Worm (Caenorhabditis elegans) whole organism, L3 larva: ENCODE data around the gene T05H4.3.
A peak's percentile ranks its signal among the peaks of the same experiment; 100 is the strongest.

ENCODE experiments used
- R02D3.7 ChIP-seq: fragments of 150-350 bp; optimal IDR thresholded peaks from 2 replicates; lab custom pipeline; 2014; ENCODE audit warnings: missing biosample characterization, missing genetic modification characterization
- ZK546.5 ChIP-seq: sonication (generic microtip); optimal IDR thresholded peaks from 2 replicates; lab custom pipeline; 2017; ENCODE audit warnings: missing biosample characterization, missing genetic modification characterization
- aly-2 ChIP-seq: fragments of 150-350 bp; optimal IDR thresholded peaks from 2 replicates; lab custom pipeline; 2014; ENCODE audit warnings: missing biosample characterization, missing genetic modification characterization
- ama-1 ChIP-seq: fragments of 150-350 bp; optimal IDR thresholded peaks from 2 replicates; lab custom pipeline; 2018
- ceh-82 ChIP-seq: fragments of 150-350 bp; optimal IDR thresholded peaks from 2 replicates; lab custom pipeline; 2014; ENCODE audit warnings: missing biosample characterization, missing genetic modification characterization
- ceh-9 ChIP-seq: sonication (generic microtip); optimal IDR thresholded peaks from 2 replicates; lab custom pipeline; 2018; ENCODE audit warnings: missing biosample characterization, missing genetic modification characterization
- daf-12 ChIP-seq: fragments of 150-350 bp; optimal IDR thresholded peaks from 2 replicates; lab custom pipeline; 2014; ENCODE audit warnings: missing biosample characterization, missing genetic modification reagents, missing genetic modification characterization
- egl-27 ChIP-seq: sonication (generic microtip); optimal IDR thresholded peaks from 4 replicates; lab custom pipeline; 2017; ENCODE audit warnings: missing biosample characterization, missing genetic modification reagents, missing genetic modification characterization
- egl-5 ChIP-seq: fragments of 150-350 bp; optimal IDR thresholded peaks from 2 replicates; lab custom pipeline; 2017; ENCODE audit warnings: missing biosample characterization, missing genetic modification reagents, missing genetic modification characterization, inconsistent platforms
- elt-2 ChIP-seq: sonication (generic microtip); optimal IDR thresholded peaks from 2 replicates; lab custom pipeline; 2016; ENCODE audit warnings: missing genetic modification reagents, mild to moderate bottlenecking, missing genetic modification characterization, missing compliant biosample characterization
- elt-3 ChIP-seq, 3 experiments: fragments of 150-350 bp in 1 of 3; sonication (generic microtip) in 2 of 3; optimal IDR thresholded peaks; 2 replicates in 2 of 3; 4 replicates in 1 of 3; lab custom pipeline; 2014 to 2017; ENCODE audit warnings: missing biosample characterization in 3 of 3, missing genetic modification characterization in 3 of 3
- fos-1 ChIP-seq: fragments of 150-350 bp; optimal IDR thresholded peaks from 2 replicates; lab custom pipeline; 2014; ENCODE audit warnings: missing biosample characterization, missing genetic modification characterization
- hmg-11 ChIP-seq: sonication (generic microtip); optimal IDR thresholded peaks from 2 replicates; lab custom pipeline; 2016; ENCODE audit warnings: missing genetic modification characterization, missing compliant biosample characterization
- lin-15B ChIP-seq: fragments of 150-350 bp; optimal IDR thresholded peaks from 2 replicates; lab custom pipeline; 2014; ENCODE audit warnings: missing biosample characterization, missing genetic modification characterization
- lin-39 ChIP-seq: fragments of 150-350 bp; optimal IDR thresholded peaks from 2 replicates; lab custom pipeline; 2018; ENCODE audit warnings: missing biosample characterization, missing genetic modification reagents, missing genetic modification characterization
- nhr-11 ChIP-seq: fragments of 150-350 bp; optimal IDR thresholded peaks from 2 replicates; lab custom pipeline; 2014; ENCODE audit warnings: missing biosample characterization, missing genetic modification characterization
- nhr-25 ChIP-seq: sonication (generic microtip); optimal IDR thresholded peaks from 2 replicates; lab custom pipeline; 2017; ENCODE audit warnings: missing biosample characterization, missing genetic modification characterization
- nhr-28 ChIP-seq: fragments of 150-350 bp; optimal IDR thresholded peaks from 2 replicates; lab custom pipeline; 2014; ENCODE audit warnings: missing biosample characterization, missing genetic modification characterization
- nhr-43 ChIP-seq: sonication (generic microtip); optimal IDR thresholded peaks from 2 replicates; lab custom pipeline; 2016; ENCODE audit warnings: mild to moderate bottlenecking, missing genetic modification characterization, missing compliant biosample characterization; ENCODE audit not compliant: poor library complexity, severe bottlenecking
- nhr-67 ChIP-seq: fragments of 150-350 bp; optimal IDR thresholded peaks from 2 replicates; lab custom pipeline; 2014; ENCODE audit warnings: missing biosample characterization, missing genetic modification characterization
- nhr-76 ChIP-seq: fragments of 150-350 bp; sonication (generic microtip); optimal IDR thresholded peaks from 5 replicates; lab custom pipeline; 2014; ENCODE audit warnings: missing biosample characterization, missing genetic modification characterization
- nhr-77 ChIP-seq: fragments of 150-350 bp; optimal IDR thresholded peaks from 2 replicates; lab custom pipeline; 2014; ENCODE audit warnings: missing biosample characterization, missing genetic modification characterization
- pha-4 ChIP-seq: fragments of 150-350 bp; optimal IDR thresholded peaks from 2 replicates; lab custom pipeline; 2014; ENCODE audit warnings: missing biosample characterization, missing genetic modification reagents, missing genetic modification characterization
- sea-2 ChIP-seq: fragments of 150-350 bp; sonication (generic microtip); optimal IDR thresholded peaks from 4 replicates; lab custom pipeline; 2014; ENCODE audit warnings: missing biosample characterization, missing genetic modification reagents, missing genetic modification characterization
- skn-1 ChIP-seq: fragments of 150-350 bp; optimal IDR thresholded peaks from 2 replicates; lab custom pipeline; 2014; ENCODE audit warnings: missing biosample characterization, missing genetic modification characterization
- snpc-4 ChIP-seq: fragments of 150-350 bp; optimal IDR thresholded peaks from 2 replicates; lab custom pipeline; 2014; ENCODE audit warnings: missing biosample characterization, missing genetic modification characterization
- unc-39 ChIP-seq: sonication (generic microtip); optimal IDR thresholded peaks from 4 replicates; lab custom pipeline; 2017; ENCODE audit warnings: missing biosample characterization, missing genetic modification characterization
- unc-62 ChIP-seq: fragments of 150-350 bp; sonication (generic microtip); optimal IDR thresholded peaks from 4 replicates; lab custom pipeline; 2014; ENCODE audit warnings: missing biosample characterization, missing genetic modification reagents, missing genetic modification characterization
- zag-1 ChIP-seq: fragments of 150-350 bp; optimal IDR thresholded peaks from 2 replicates; lab custom pipeline; 2014; ENCODE audit warnings: missing biosample characterization, missing genetic modification characterization
- ztf-11 ChIP-seq: fragments of 150-350 bp; optimal IDR thresholded peaks from 2 replicates; lab custom pipeline; 2014; ENCODE audit warnings: missing biosample characterization, missing genetic modification characterization
- ztf-4 ChIP-seq: fragments of 150-350 bp; optimal IDR thresholded peaks from 2 replicates; lab custom pipeline; 2014; ENCODE audit warnings: missing biosample characterization, missing genetic modification characterization

The T05H4.3 gene

ce11 chrV:6433446-6434178 lies 8.5 kb upstream of the T05H4.3 start, which contains the start of the genes gad-1 and erfa-1 (continued):
- no peak for TF ChIP-seq nhr-11 (tag; lab: Kevin White, UChicago)
- TF ChIP-seq unc-62 (GFP tag; lab: Kevin White, UChicago) = no peak
- peak; percentile 77 for TF ChIP-seq nhr-25 (tag; lab: Kevin White, UChicago)
- TF ChIP-seq nhr-67 = no peak
- no peak for TF ChIP-seq nhr-77 (tag; lab: Kevin White, UChicago)
- TF ChIP-seq zag-1 (tag; lab: Kevin White, UChicago) = no peak
- peak; percentile 46 for TF ChIP-seq nhr-43 (tag; lab: Kevin White, UChicago)
- TF ChIP-seq elt-2 (tag; lab: Kevin White, UChicago) = peak; percentile 39
- TF ChIP-seq aly-2 (tag; lab: Kevin White, UChicago) = no peak
- TF ChIP-seq fos-1 (tag; lab: Kevin White, UChicago) = no peak
- TF ChIP-seq unc-39 (tag; lab: Kevin White, UChicago) = no peak
- no peak for TF ChIP-seq ztf-11
- TF ChIP-seq R02D3.7 (tag; lab: Kevin White, UChicago) = no peak
- TF ChIP-seq sea-2 (GFP tag; lab: Kevin White, UChicago) = no peak
- no peak for TF ChIP-seq ceh-9 (tag; lab: Kevin White, UChicago)
- TF ChIP-seq egl-5 (tag; lab: Kevin White, UChicago) = no peak
- TF ChIP-seq ceh-82 (tag; lab: Kevin White, UChicago) = no peak
- no peak for TF ChIP-seq daf-12 (tag; lab: Kevin White, UChicago)
- no peak for TF ChIP-seq ZK546.5 (tag; lab: Kevin White, UChicago)
- TF ChIP-seq snpc-4 (tag; lab: Kevin White, UChicago) = no peak
- TF ChIP-seq, all 47 proteins: peak for 11

ce11 chrV:6436332-6436731 lies 5.8 kb upstream of the T05H4.3 start, which contains the start of gene hpo-19:
hpo-19 (plus strand) TSS chrV:6436645.
- TF ChIP-seq hmg-11 (tag; lab: Kevin White, UChicago) (no peak), elt-2 (tag; lab: Kevin White, UChicago) (peak; percentile 55)
- TF ChIP-seq, all 47 proteins: peak for 1

ce11 chrV:6438601-6439000 lies 3.5 kb upstream of the T05H4.3 start, which contains the start of gene T05H4.4:
T05H4.4 (plus strand) TSS chrV:6438901.
- no peak for TF ChIP-seq egl-27 (tag; lab: Kevin White, UChicago)
- TF ChIP-seq nhr-28 (tag; lab: Kevin White, UChicago) = no peak
- no peak for TF ChIP-seq elt-3 (tag; optimal IDR thresholded peaks at IDR 0.05; lab: Kevin White, UChicago)
- TF ChIP-seq hmg-11 (tag; lab: Kevin White, UChicago) = no peak
- no peak for TF ChIP-seq zag-1 (tag; lab: Kevin White, UChicago)
- no peak for TF ChIP-seq ztf-11
- no peak for TF ChIP-seq skn-1 (tag; lab: Kevin White, UChicago)
- TF ChIP-seq nhr-11 (tag; lab: Kevin White, UChicago) = no peak
- TF ChIP-seq unc-39 (tag; lab: Kevin White, UChicago) = no peak

ce11 chrV:6441613-6442012 lies 524 bp upstream of the T05H4.3 start, which contains the start of gene T05H4.15:
T05H4.15 (minus strand) TSS chrV:6441713.
- TF ChIP-seq pha-4 = no peak
- TF ChIP-seq ZK546.5 (tag; lab: Kevin White, UChicago) = no peak
- no peak for TF ChIP-seq nhr-76 (tag; lab: Kevin White, UChicago)
- TF ChIP-seq lin-39 (tag; lab: Kevin White, UChicago) = no peak
- TF ChIP-seq skn-1 (tag; lab: Kevin White, UChicago) = no peak

- TF ChIP-seq aly-2 (tag; lab: Kevin White, UChicago) (no peak), lin-15B (tag; lab: Kevin White, UChicago) (no peak), nhr-77 (tag; lab: Kevin White, UChicago) (no peak), ztf-4 (no peak), nhr-76 (tag; lab: Kevin White, UChicago) (no peak), ama-1 (no peak)
These were observed 6.2 kb downstream of the T05H4.3 start, which contains the start of gene fbxa-196 for ce11 chrV:6448356-6448755. fbxa-196 (plus strand) TSS chrV:6448656.
